Worm (Caenorhabditis elegans): ENCODE data around the gene C44B11.4.

- TF ChIP-seq sea-1 (GFP tag; conservative IDR thresholded peaks at IDR 0.05) (no peak), ama-1 (optimal IDR thresholded peaks at IDR 0.05) (no peak)
Observed at ce11 chrIII:3152848-3153247, 9.3 kb upstream of the C44B11.4 start, which contains the start of gene C44B11.6.

Measured in whole organism, early embryonic.